Worm (Caenorhabditis elegans): ENCODE data around the gene ints-2.

The ints-2 gene

DNA sequence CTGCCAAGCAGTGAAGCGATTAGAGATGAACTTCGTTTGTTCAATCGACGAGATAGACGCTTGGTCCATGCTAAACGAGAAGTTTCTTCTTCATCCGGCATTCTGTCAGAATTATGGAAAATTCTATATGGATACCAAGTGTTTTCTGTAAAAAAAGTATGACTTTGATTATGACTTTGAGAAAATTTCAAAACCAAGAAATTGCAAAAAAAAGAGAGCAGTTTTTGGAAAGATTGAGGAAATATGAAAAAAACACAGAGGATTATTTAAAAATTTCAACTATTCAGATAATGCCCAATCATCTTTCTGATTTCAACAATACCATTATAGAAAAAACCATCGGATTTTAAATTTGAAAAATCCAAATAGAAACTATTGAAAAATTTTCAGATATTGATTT lies 40.2 kb upstream of the ints-2 start, which contains the start of gene par-1:
par-1 (minus strand) TSS at position 101 of the 400 bp plus-strand sequence.
- no peak for TF ChIP-seq fkh-10 (GFP tag; optimal IDR thresholded peaks at IDR 0.05)
- TF ChIP-seq ceh-82 (tag; optimal IDR thresholded peaks at IDR 0.05) = no peak
- TF ChIP-seq ceh-9 (tag; optimal IDR thresholded peaks at IDR 0.05) = no peak
- no peak for TF ChIP-seq ztf-4 (tag; optimal IDR thresholded peaks at IDR 0.05)
- TF ChIP-seq nhr-76 (tag; optimal IDR thresholded peaks at IDR 0.05) = no peak
- TF ChIP-seq unc-62 (GFP tag; optimal IDR thresholded peaks at IDR 0.05) = no peak
- no peak for TF ChIP-seq lin-15B (tag; optimal IDR thresholded peaks at IDR 0.05)

DNA sequence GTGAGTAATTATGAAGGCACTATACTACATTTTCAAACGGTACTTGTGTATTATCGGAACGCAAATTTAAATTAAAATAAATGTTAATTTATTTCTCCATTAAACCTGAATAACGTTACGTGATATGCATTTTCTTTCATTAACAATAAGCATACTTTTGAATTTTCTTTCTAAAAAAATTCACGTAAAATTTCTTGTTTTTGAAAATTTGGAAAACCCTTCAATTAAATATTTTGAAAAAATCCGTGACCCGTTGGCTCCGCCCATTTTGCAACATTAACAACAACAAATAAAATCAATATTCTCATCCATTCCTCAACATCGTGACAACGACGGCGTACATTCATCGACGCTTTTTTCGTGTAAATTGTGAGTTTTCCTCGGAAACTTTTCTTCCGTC lies 39.3 kb upstream of the ints-2 start, which contains the start of gene acs-10:
acs-10 (plus strand) TSS at position 301 of the 400 bp plus-strand sequence.
- TF ChIP-seq zag-1 (tag; optimal IDR thresholded peaks at IDR 0.05) = no peak

- TF ChIP-seq lin-15B (tag; optimal IDR thresholded peaks at IDR 0.05) = no peak
- TF ChIP-seq lin-39 (tag; optimal IDR thresholded peaks at IDR 0.05) = no peak
- TF ChIP-seq elt-3 (tag; optimal IDR thresholded peaks at IDR 0.05) = no peak
- no peak for TF ChIP-seq eor-1 (tag; optimal IDR thresholded peaks at IDR 0.05)
- no peak for TF ChIP-seq nhr-28 (tag; optimal IDR thresholded peaks at IDR 0.05)
- TF ChIP-seq ceh-82 (tag; optimal IDR thresholded peaks at IDR 0.05) = no peak
- TF ChIP-seq jun-1 (tag; optimal IDR thresholded peaks at IDR 0.05) = no peak
- TF ChIP-seq nhr-76 (tag; optimal IDR thresholded peaks at IDR 0.05) = no peak
- no peak for TF ChIP-seq nfya-1 (tag; optimal IDR thresholded peaks at IDR 0.05; ENCODE audit: insufficient read depth)
- TF ChIP-seq ztf-4 (tag; optimal IDR thresholded peaks at IDR 0.05) = no peak
- no peak for TF ChIP-seq pqm-1 (tag; optimal IDR thresholded peaks at IDR 0.05)
- TF ChIP-seq pha-4 (tag; optimal IDR thresholded peaks at IDR 0.05) = no peak
- TF ChIP-seq nhr-25 (tag; optimal IDR thresholded peaks at IDR 0.05) = no peak
- no peak for TF ChIP-seq sea-2 (GFP tag; optimal IDR thresholded peaks at IDR 0.05)
- TF ChIP-seq nhr-237 (tag; optimal IDR thresholded peaks at IDR 0.05) = no peak
- no peak for TF ChIP-seq ZK546.5 (tag; optimal IDR thresholded peaks at IDR 0.05)
- TF ChIP-seq fos-1 (tag; optimal IDR thresholded peaks at IDR 0.05) = no peak
These were observed 38.4 kb upstream of the ints-2 start for ce11 chrV:14147114-14147513.

DNA sequence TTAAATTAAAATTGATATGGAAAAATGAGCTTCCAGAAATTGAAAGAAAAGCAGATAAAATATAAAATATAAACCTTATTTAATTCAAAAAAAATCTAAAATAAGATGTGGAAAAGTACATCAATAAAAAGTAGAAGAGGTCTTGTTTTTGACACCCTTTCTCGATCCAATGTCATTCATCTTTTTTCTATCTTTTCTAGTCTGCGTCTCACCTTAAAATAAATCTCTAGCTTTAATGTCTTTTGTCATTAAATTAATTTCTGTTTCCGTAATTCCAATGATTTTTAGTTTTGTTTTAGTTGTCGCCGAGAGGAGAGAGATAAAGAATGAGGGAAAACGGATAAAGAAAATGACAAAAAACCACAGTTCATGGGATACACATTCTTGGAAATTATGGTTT lies 36.4 kb upstream of the ints-2 start:
- TF ChIP-seq mml-1 (tag; optimal IDR thresholded peaks at IDR 0.05) (no peak), R02D3.7 (tag; optimal IDR thresholded peaks at IDR 0.05) (no peak), unc-62 (GFP tag; optimal IDR thresholded peaks at IDR 0.05) (no peak), egl-27 (tag; optimal IDR thresholded peaks at IDR 0.05) (no peak), nhr-237 (tag; optimal IDR thresholded peaks at IDR 0.05) (no peak), elt-2 (tag; optimal IDR thresholded peaks at IDR 0.05) (no peak), ZK546.5 (tag; optimal IDR thresholded peaks at IDR 0.05) (no peak), daf-12 (tag; optimal IDR thresholded peaks at IDR 0.05) (no peak), eor-1 (tag; optimal IDR thresholded peaks at IDR 0.05) (no peak), nhr-76 (tag; optimal IDR thresholded peaks at IDR 0.05) (no peak), nfya-1 (tag; optimal IDR thresholded peaks at IDR 0.05; ENCODE audit: insufficient read depth) (no peak), mdl-1 (tag; optimal IDR thresholded peaks at IDR 0.05) (no peak), hmg-11 (tag; optimal IDR thresholded peaks at IDR 0.05) (no peak), fos-1 (tag; optimal IDR thresholded peaks at IDR 0.05) (no peak)

- TF ChIP-seq nhr-25 (tag; optimal IDR thresholded peaks at IDR 0.05) = peak; percentile 69
- TF ChIP-seq elt-3 (tag; optimal IDR thresholded peaks at IDR 0.05) = no peak
These were observed 34.5 kb upstream of the ints-2 start for ce11 chrV:14150966-14151365.

ce11 chrV:14153615-14154014 lies 31.9 kb upstream of the ints-2 start:
- TF ChIP-seq zag-1 (tag; optimal IDR thresholded peaks at IDR 0.05) = no peak
- TF ChIP-seq skn-1 (tag; optimal IDR thresholded peaks at IDR 0.05) = no peak
- TF ChIP-seq sea-2 (GFP tag; optimal IDR thresholded peaks at IDR 0.05) = no peak
- no peak for TF ChIP-seq nhr-23 (tag; optimal IDR thresholded peaks at IDR 0.05)
- TF ChIP-seq nhr-11 (tag; optimal IDR thresholded peaks at IDR 0.05) = no peak
- no peak for TF ChIP-seq lin-15B (tag; optimal IDR thresholded peaks at IDR 0.05)
- TF ChIP-seq ztf-4 (tag; optimal IDR thresholded peaks at IDR 0.05) = no peak
- no peak for TF ChIP-seq fos-1 (tag; optimal IDR thresholded peaks at IDR 0.05)
- no peak for TF ChIP-seq egl-5 (tag; optimal IDR thresholded peaks at IDR 0.05)
- no peak for TF ChIP-seq unc-39 (tag; optimal IDR thresholded peaks at IDR 0.05)
- no peak for TF ChIP-seq lin-39 (tag; optimal IDR thresholded peaks at IDR 0.05)
